Fruit fly (Drosophila melanogaster) whole organism, embryonic: ENCODE measurements around the gene CG10195.

Source experiments
- CG12659 ChIP-seq: fragments of 200-800 bp; sonication (Bioruptor generic); optimal IDR thresholded peaks from 3 replicates; lab custom pipeline; 2017; ENCODE audit warnings: mild to moderate bottlenecking, missing biosample characterization, missing genetic modification reagents, missing genetic modification characterization
- Med ChIP-seq: fragments of 200-800 bp; sonication (Bioruptor generic); peaks from one replicate; lab custom pipeline; 2016; ENCODE audit warnings: missing biosample characterization, missing genetic modification characterization, mild to moderate bottlenecking, inconsistent platforms, moderate library complexity
- Optix ChIP-seq: fragments of 200-800 bp; sonication (Bioruptor generic); IDR thresholded peaks from 3 replicates; pipeline ENCODE4 v1.3.6; 2022; ENCODE audit warnings: missing biosample characterization, missing genetic modification characterization
- Xrp1 ChIP-seq: fragments of 200-800 bp; sonication (Bioruptor generic); IDR thresholded peaks from 2 replicates; pipeline ENCODE4 v1.3.6; 2022; ENCODE audit warnings: missing biosample characterization, missing genetic modification characterization
- cad ChIP-seq: fragments of >200 bp; optimal IDR thresholded peaks from 2 replicates; lab custom pipeline; 2017; ENCODE audit warnings: missing biosample characterization, missing genetic modification characterization
- chinmo ChIP-seq: fragments of 200-800 bp; sonication (Bioruptor generic); IDR thresholded peaks from 4 replicates; pipeline ENCODE4 v1.3.6; 2022; ENCODE audit warnings: missing biosample characterization, missing genetic modification characterization; ENCODE audit not compliant: partially characterized antibody
- dpn ChIP-seq, 2 experiments: fragments of 200-800 bp; sonication (Bioruptor generic); optimal IDR thresholded peaks; 3 replicates each; lab custom pipeline; 2016; ENCODE audit warnings: missing biosample characterization in 2 of 2, missing genetic modification characterization in 2 of 2
- gcm2 ChIP-seq: fragments of 200-800 bp; sonication (Bioruptor generic); optimal IDR thresholded peaks from 2 replicates; lab custom pipeline; 2016; ENCODE audit warnings: missing biosample characterization, missing genetic modification characterization
- gt ChIP-seq: fragments of 200-800 bp; sonication (Bioruptor generic); IDR thresholded peaks from 2 replicates; pipeline ENCODE4 v1.3.6; 2022; ENCODE audit warnings: missing biosample characterization, missing genetic modification characterization
- lmd ChIP-seq: fragments of 200-800 bp; sonication (Bioruptor generic); IDR thresholded peaks from 2 replicates; pipeline ENCODE4 v1.3.6; 2022; ENCODE audit warnings: missing biosample characterization, missing genetic modification characterization
- otp ChIP-seq: fragments of 200-800 bp; sonication (Bioruptor generic); IDR thresholded peaks from 3 replicates; pipeline ENCODE4, ENCODE4 v1.3.6; 2022; ENCODE audit warnings: missing biosample characterization, missing genetic modification characterization
- p53 ChIP-seq: fragments of 200-800 bp; sonication (Bioruptor generic); optimal IDR thresholded peaks from 2 replicates; lab custom pipeline; 2016; ENCODE audit warnings: missing biosample characterization, missing genetic modification characterization
- slou ChIP-seq: fragments of 200-800 bp; sonication (Bioruptor generic); optimal IDR thresholded peaks from 3 replicates; lab custom pipeline; 2016; ENCODE audit warnings: missing biosample characterization, missing genetic modification characterization
- wdn ChIP-seq: fragments of 200-800 bp; sonication (Bioruptor generic); IDR thresholded peaks from 2 replicates; pipeline ENCODE4 v1.3.6; 2022; ENCODE audit warnings: missing biosample characterization, missing genetic modification characterization
- zfh2 ChIP-seq: fragments of 200-800 bp; sonication (Bioruptor generic); optimal IDR thresholded peaks from 2 replicates; lab custom pipeline; 2016; ENCODE audit warnings: missing biosample characterization, missing genetic modification characterization

CG10195 gene

dm6 chr2L:19432424-19433015 is 52.0 kb downstream of the CG10195 start, which contains the start of gene Rab9 (continued):
- TF ChIP-seq CG12659 (GFP tag; lab: Kevin White, UChicago) (no peak), gt (no peak), wdn (0 out of 2 replicates have a peak, but pooled peaks have one; percentile 16), Optix (no peak), Med (peak; percentile 68), gcm2 (GFP tag; lab: Kevin White, UChicago) (no peak), chinmo (GFP tag; lab: Robert Waterston, UW) (peak; percentile 86; the same call in 1 of the 4 replicates), otp (GFP tag; lab: Robert Waterston, UW) (no peak), Xrp1 (GFP tag; lab: Robert Waterston, UW) (no peak), p53 (GFP tag; lab: Kevin White, UChicago) (no peak), zfh2 (GFP tag; lab: Kevin White, UChicago) (no peak), dpn (GFP tag; optimal IDR thresholded peaks at IDR 0.05; lab: Kevin White, UChicago) (no peak), slou (GFP tag; lab: Kevin White, UChicago) (no peak), lmd (0 out of 2 replicates have a peak, but pooled peaks have one; percentile 7), cad (GFP tag; lab: Kevin White, UChicago) (no peak)
- TF ChIP-seq, all 482 proteins: peak for 12
